Worm (Caenorhabditis elegans) whole organism, young adult: ENCODE measurements around the gene T05B4.12.

Experiments used
- B0035.1 ChIP-seq: sonication (generic microtip); optimal IDR thresholded peaks from 2 replicates; lab custom pipeline; 2016; ENCODE audit warnings: missing genetic modification characterization, mild to moderate bottlenecking, missing compliant biosample characterization, missing genotype, missing genetic modification reagents
- C06A6.2 ChIP-seq: fragments of 200-800 bp; sonication (Bioruptor generic); conservative IDR thresholded peaks from 2 replicates; pipeline ENCODE4 v1.3.6; 2022; ENCODE audit warnings: missing genetic modification characterization, missing compliant biosample characterization
- C17E4.6 ChIP-seq: fragments of 200-800 bp; sonication (Bioruptor generic); IDR thresholded peaks from 2 replicates; pipeline ENCODE4 v1.3.6; 2022; ENCODE audit warnings: missing genetic modification reagents, missing genetic modification characterization, missing compliant biosample characterization
- D2030.7 ChIP-seq: fragments of 200-800 bp; sonication (Bioruptor generic); IDR thresholded peaks from 2 replicates; pipeline ENCODE4 v1.3.6; 2022; ENCODE audit warnings: missing genetic modification reagents, missing genetic modification characterization, missing compliant biosample characterization
- F23B12.7 ChIP-seq: sonication (generic microtip); optimal IDR thresholded peaks from 2 replicates; lab custom pipeline; 2017; ENCODE audit warnings: missing genetic modification characterization, mild to moderate bottlenecking, missing compliant biosample characterization, antibody characterized with exemption, moderate library complexity; ENCODE audit not compliant: insufficient read depth
- T07F8.4 ChIP-seq: sonication (generic microtip); optimal IDR thresholded peaks from 2 replicates; lab custom pipeline; 2016; ENCODE audit warnings: mild to moderate bottlenecking, missing genetic modification characterization, moderate library complexity, missing compliant biosample characterization
- T26A5.8 ChIP-seq: sonication (generic microtip); optimal IDR thresholded peaks from 2 replicates; lab custom pipeline; 2016; ENCODE audit warnings: missing genetic modification characterization, missing compliant biosample characterization
- Y53F4B.3 ChIP-seq: fragments of 200-800 bp; sonication (Bioruptor generic); IDR thresholded peaks from 2 replicates; pipeline ENCODE4 v1.3.6; 2022; ENCODE audit warnings: missing genetic modification reagents, missing genetic modification characterization, missing compliant biosample characterization
- Y79H2A.3 ChIP-seq: fragments of 200-800 bp; sonication (Bioruptor generic); conservative IDR thresholded peaks from 2 replicates; pipeline ENCODE4 v1.3.6; 2022; ENCODE audit warnings: missing genetic modification reagents, missing genetic modification characterization, missing compliant biosample characterization
- akir-1 ChIP-seq: fragments of 200-800 bp; sonication (Bioruptor generic); optimal IDR thresholded peaks from 2 replicates; lab custom pipeline; 2018; ENCODE audit warnings: mild to moderate bottlenecking, missing genetic modification characterization, moderate library complexity, missing compliant biosample characterization
- ceh-79 ChIP-seq: sonication (generic microtip); optimal IDR thresholded peaks from 2 replicates; lab custom pipeline; 2017; ENCODE audit warnings: mild to moderate bottlenecking, missing genetic modification characterization, missing compliant biosample characterization
- ceh-91 ChIP-seq: fragments of 200-800 bp; sonication (Bioruptor generic); IDR thresholded peaks from 2 replicates; pipeline ENCODE4 v1.3.6; 2022; ENCODE audit warnings: missing genetic modification reagents, missing genetic modification characterization, missing compliant biosample characterization
- dox-1 ChIP-seq: fragments of 200-800 bp; sonication (Bioruptor generic); IDR thresholded peaks from 2 replicates; pipeline ENCODE4 v1.3.6; 2022; ENCODE audit warnings: missing genetic modification reagents, missing genetic modification characterization, missing compliant biosample characterization
- dpl-1 ChIP-seq: fragments of 150-350 bp; optimal IDR thresholded peaks from 2 replicates; lab custom pipeline; 2014; ENCODE audit warnings: missing biosample characterization, missing genetic modification reagents, missing genetic modification characterization
- egl-18 ChIP-seq: fragments of 200-800 bp; sonication (Bioruptor generic); IDR thresholded peaks from 2 replicates; pipeline ENCODE4 v1.3.6; 2022; ENCODE audit warnings: missing genetic modification reagents, missing genetic modification characterization, missing compliant biosample characterization
- egl-44 ChIP-seq: fragments of 200-800 bp; sonication (Bioruptor generic); IDR thresholded peaks from 2 replicates; pipeline ENCODE4 v1.3.6; 2022; ENCODE audit warnings: missing genetic modification reagents, missing genetic modification characterization, missing compliant biosample characterization
- gei-17 ChIP-seq: fragments of 200-800 bp; sonication (Bioruptor generic); optimal IDR thresholded peaks from 2 replicates; lab custom pipeline; 2018; ENCODE audit warnings: mild to moderate bottlenecking, missing genetic modification characterization, missing compliant biosample characterization
- hlh-26 ChIP-seq: fragments of 200-800 bp; sonication (Bioruptor generic); conservative IDR thresholded peaks from 2 replicates; pipeline ENCODE4 v1.3.6; 2022; ENCODE audit warnings: missing genetic modification reagents, missing genetic modification characterization, missing compliant biosample characterization
- lag-1 ChIP-seq: fragments of 200-800 bp; sonication (Bioruptor generic); IDR thresholded peaks from 2 replicates; pipeline ENCODE4 v1.3.6; 2022; ENCODE audit warnings: missing genetic modification reagents, missing genetic modification characterization, missing compliant biosample characterization
- lin-40 ChIP-seq: sonication (generic microtip); optimal IDR thresholded peaks from 2 replicates; lab custom pipeline; 2016; ENCODE audit warnings: missing genetic modification characterization, mild to moderate bottlenecking, missing compliant biosample characterization, missing genotype, missing genetic modification reagents
- lsy-27 ChIP-seq: sonication (generic microtip); optimal IDR thresholded peaks from 2 replicates; lab custom pipeline; 2017; ENCODE audit warnings: missing genetic modification characterization, mild to moderate bottlenecking, missing compliant biosample characterization, antibody characterized with exemption, missing genotype, borderline replicate concordance; ENCODE audit not compliant: insufficient read depth
- madf-8 ChIP-seq: fragments of 200-800 bp; sonication (Bioruptor generic); conservative IDR thresholded peaks from 2 replicates; pipeline ENCODE4 v1.3.6; 2022; ENCODE audit warnings: missing genetic modification reagents, missing genetic modification characterization, missing compliant biosample characterization
- mcd-1 ChIP-seq: fragments of 200-800 bp; sonication (Bioruptor generic); IDR thresholded peaks from 2 replicates; pipeline ENCODE4 v1.3.6; 2022; ENCODE audit warnings: missing genetic modification reagents, missing genetic modification characterization, missing compliant biosample characterization
- mes-4 ChIP-seq: sonication (generic microtip); optimal IDR thresholded peaks from 2 replicates; lab custom pipeline; 2016; ENCODE audit warnings: missing genotype, missing genetic modification characterization, missing compliant biosample characterization
- mxl-1 ChIP-seq: sonication (generic microtip); optimal IDR thresholded peaks from 2 replicates; lab custom pipeline; 2016; ENCODE audit warnings: missing genetic modification characterization, missing compliant biosample characterization
- nhr-27 ChIP-seq: fragments of 200-800 bp; sonication (Bioruptor generic); optimal IDR thresholded peaks from 2 replicates; lab custom pipeline; 2018; ENCODE audit warnings: mild to moderate bottlenecking, missing genetic modification characterization, moderate library complexity, missing compliant biosample characterization
- rcor-1 ChIP-seq: fragments of 200-800 bp; sonication (Bioruptor generic); IDR thresholded peaks from 2 replicates; pipeline ENCODE4 v1.3.6; 2022; ENCODE audit warnings: missing genetic modification reagents, missing genetic modification characterization, missing compliant biosample characterization
- rec-8 ChIP-seq, 2 experiments: sonication (generic microtip); optimal IDR thresholded peaks; 2 replicates each; lab custom pipeline; 2016; ENCODE audit warnings: mild to moderate bottlenecking in 2 of 2, missing genetic modification characterization in 2 of 2, missing genetic modification reagents in 2 of 2, missing genotype in 2 of 2, missing biosample characterization in 1 of 2, missing compliant biosample characterization in 1 of 2, moderate library complexity in 1 of 2
- sdz-38 ChIP-seq: sonication (generic microtip); optimal IDR thresholded peaks from 2 replicates; lab custom pipeline; 2016; ENCODE audit warnings: missing genotype, missing genetic modification characterization, missing compliant biosample characterization
- snpc-3.4 ChIP-seq: sonication (generic microtip); optimal IDR thresholded peaks from 2 replicates; lab custom pipeline; 2017; ENCODE audit warnings: missing genetic modification characterization, mild to moderate bottlenecking, missing compliant biosample characterization, antibody characterized with exemption, moderate library complexity, missing genotype, missing genetic modification reagents
- tlf-1 ChIP-seq: fragments of 200-800 bp; sonication (Bioruptor generic); optimal IDR thresholded peaks from 2 replicates; lab custom pipeline; 2018; ENCODE audit warnings: mild to moderate bottlenecking, missing genetic modification characterization, missing compliant biosample characterization
- unc-62 ChIP-seq: fragments of 150-350 bp; optimal IDR thresholded peaks from 2 replicates; lab custom pipeline; 2014; ENCODE audit warnings: missing biosample characterization, missing genetic modification reagents, missing genetic modification characterization
- zim-3 ChIP-seq: sonication (generic microtip); optimal IDR thresholded peaks from 2 replicates; lab custom pipeline; 2017; ENCODE audit warnings: mild to moderate bottlenecking, missing genetic modification characterization, moderate library complexity, missing compliant biosample characterization
- ztf-6 ChIP-seq: fragments of 200-800 bp; sonication (Bioruptor generic); IDR thresholded peaks from 2 replicates; pipeline ENCODE4 v1.3.6; 2022; ENCODE audit warnings: missing genetic modification reagents, missing genetic modification characterization, missing compliant biosample characterization

T05B4.12 gene

DNA sequence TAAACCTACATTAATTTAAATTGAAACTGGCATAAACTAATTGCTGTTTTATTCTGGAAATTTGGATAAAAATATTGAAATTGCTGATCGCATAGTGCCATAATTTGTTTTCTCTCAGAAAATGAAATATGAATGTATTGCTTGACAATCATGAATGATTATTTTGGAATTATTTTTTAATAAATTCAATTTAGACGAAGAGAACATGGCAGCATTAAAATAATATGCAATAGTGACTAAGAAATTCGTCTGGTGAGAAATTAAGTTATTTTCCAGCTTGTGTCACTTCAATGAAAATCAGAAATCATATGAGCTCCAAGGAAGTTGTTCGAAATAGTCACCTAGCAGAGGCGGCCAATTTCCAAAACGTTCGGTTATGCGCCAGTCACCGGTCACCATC is 11.2 kb downstream of the T05B4.12 start, which contains the start of gene srw-133:
srw-133 (minus strand) TSS at position 101 of the 400 bp plus-strand sequence.
- TF ChIP-seq T07F8.4 (tag; lab: Kevin White, UChicago) (no peak), lin-40 (tag; lab: Kevin White, UChicago) (no peak), egl-18 (GFP tag; lab: Robert Waterston, UW) (no peak), T26A5.8 (tag; lab: Kevin White, UChicago) (no peak)

ce11 chrV:4112516-4112915 is 13.3 kb downstream of the T05B4.12 start, which contains the start of gene srw-134:
Gene srw-134 (minus strand): TSS chrV:4112616.
- TF ChIP-seq unc-62 (GFP tag; lab: Kevin White, UChicago) (no peak), sdz-38 (tag; lab: Kevin White, UChicago) (no peak), B0035.1 (no peak), snpc-3.4 (tag; lab: Kevin White, UChicago) (no peak), hlh-26 (no peak), D2030.7 (no peak), Y53F4B.3 (GFP tag; lab: Robert Waterston, UW) (no peak), mxl-1 (tag; lab: Kevin White, UChicago) (no peak), madf-8 (GFP tag; lab: Robert Waterston, UW) (no peak), egl-44 (no peak), lag-1 (no peak), ztf-6 (GFP tag; lab: Robert Waterston, UW) (no peak)

DNA sequence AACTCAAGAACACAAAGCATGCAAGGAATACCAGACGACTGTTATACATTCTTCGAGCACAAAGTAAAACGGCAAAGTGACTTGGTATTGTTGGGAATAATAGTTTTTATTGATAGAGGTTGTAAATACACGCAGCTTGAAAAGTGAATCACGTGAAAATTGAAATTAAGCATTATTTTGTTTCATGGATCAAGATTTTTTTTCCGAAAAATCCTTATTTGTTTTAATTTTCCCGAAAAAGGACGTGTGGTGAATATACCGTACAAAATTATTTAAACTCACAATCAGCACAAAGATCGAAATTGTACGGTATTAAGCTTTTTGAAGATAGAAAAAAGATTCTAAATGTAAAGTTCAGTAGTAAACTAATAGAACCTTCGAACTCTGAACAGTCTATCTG is 16.0 kb downstream of the T05B4.12 start, which contains the start of gene clc-18:
clc-18 (minus strand) TSS at position 101 of the 400 bp plus-strand sequence.
- TF ChIP-seq zim-3 (tag; lab: Kevin White, UChicago) (no peak), lag-1 (no peak), C06A6.2 (no peak), akir-1 (GFP tag; lab: Kevin White, UChicago) (no peak), dpl-1 (no peak), dox-1 (GFP tag; lab: Robert Waterston, UW) (no peak), rcor-1 (GFP tag; lab: Robert Waterston, UW) (no peak), nhr-27 (tag; lab: Kevin White, UChicago) (no peak), F23B12.7 (no peak)

ce11 chrV:4106688-4107087 is 19.1 kb downstream of the T05B4.12 start:
- TF ChIP-seq ceh-79 = no peak
- no peak for TF ChIP-seq mes-4
- TF ChIP-seq C17E4.6 (GFP tag; lab: Robert Waterston, UW) = no peak
- no peak for TF ChIP-seq tlf-1 (GFP tag; lab: Kevin White, UChicago)
- TF ChIP-seq lsy-27 = no peak
- no peak for TF ChIP-seq ceh-91 (GFP tag; lab: Robert Waterston, UW)
- no peak for TF ChIP-seq mcd-1 (GFP tag; lab: Robert Waterston, UW)
- no peak for TF ChIP-seq gei-17 (GFP tag; lab: Kevin White, UChicago)
- no peak for TF ChIP-seq C06A6.2
- no peak for TF ChIP-seq egl-44
- TF ChIP-seq Y79H2A.3 (GFP tag; lab: Robert Waterston, UW) = no peak
- TF ChIP-seq rec-8 (tag; optimal IDR thresholded peaks at IDR 0.05; lab: Kevin White, UChicago) = no peak
- TF ChIP-seq hlh-26 = no peak
